Worm (Caenorhabditis elegans) whole organism, L4/young adult: Measurements from ENCODE around the gene ZK154.5.

Source experiments
- W03F9.2 ChIP-seq: fragments of 150-350 bp; optimal IDR thresholded peaks from 2 replicates; lab custom pipeline; 2014; ENCODE audit warnings: missing biosample characterization, missing genetic modification characterization
- dao-5 ChIP-seq: sonication (generic microtip); optimal IDR thresholded peaks from 2 replicates; lab custom pipeline; 2016; ENCODE audit warnings: missing genotype, missing genetic modification characterization, moderate library complexity, missing compliant biosample characterization
- him-1 ChIP-seq: sonication (generic microtip); optimal IDR thresholded peaks from 2 replicates; lab custom pipeline; 2016; ENCODE audit warnings: missing genotype, missing genetic modification reagents, missing genetic modification characterization, missing compliant biosample characterization

ZK154.5 gene

ce11 chrX:7745386-7745785, 42.3 kb downstream of the ZK154.5 start:
- no peak for TF ChIP-seq W03F9.2 (tag; lab: Kevin White, UChicago)
- no peak for TF ChIP-seq him-1 (tag; lab: Kevin White, UChicago)
- TF ChIP-seq dao-5 (tag; lab: Kevin White, UChicago), result no peak

- no peak for TF ChIP-seq him-1 (tag; lab: Kevin White, UChicago)
- TF ChIP-seq W03F9.2 (tag; lab: Kevin White, UChicago), result no peak
- TF ChIP-seq dao-5 (tag; lab: Kevin White, UChicago), result no peak
Measured at ce11 chrX:7743939-7744338, 43.8 kb downstream of the ZK154.5 start, which contains the start of gene ref-2. Gene ref-2, plus strand, starts transcription at chrX:7744239.

ce11 chrX:7739353-7739752, 48.4 kb downstream of the ZK154.5 start, which contains the start of gene K09F5.1:
Gene K09F5.1, plus strand, starts transcription at chrX:7739653.
- TF ChIP-seq dao-5 (tag; lab: Kevin White, UChicago), result no peak
- TF ChIP-seq W03F9.2 (tag; lab: Kevin White, UChicago), result no peak
- TF ChIP-seq him-1 (tag; lab: Kevin White, UChicago), result no peak

- TF ChIP-seq him-1 (tag; lab: Kevin White, UChicago) (no peak), W03F9.2 (tag; lab: Kevin White, UChicago) (no peak), dao-5 (tag; lab: Kevin White, UChicago) (no peak)
Measured at ce11 chrX:7736171-7736570, 51.6 kb downstream of the ZK154.5 start, which contains the start of gene set-12. Gene set-12, minus strand, starts transcription at chrX:7736271.

ce11 chrX:7733571-7733970, 54.2 kb downstream of the ZK154.5 start:
- TF ChIP-seq W03F9.2 (tag; lab: Kevin White, UChicago), result no peak
- no peak for TF ChIP-seq dao-5 (tag; lab: Kevin White, UChicago)
- no peak for TF ChIP-seq him-1 (tag; lab: Kevin White, UChicago)
